Worm (Caenorhabditis elegans): ENCODE results near the gene srlf-10.

ce11 chrIII:13393239-13393638, 8.8 kb upstream of the srlf-10 start, which contains the start of gene dnj-17:
- TF ChIP-seq flt-1 (GFP tag; IDR thresholded peaks at IDR 0.05) (no peak), ama-1 (optimal IDR thresholded peaks at IDR 0.05) (no peak), ceh-36 (tag; optimal IDR thresholded peaks at IDR 0.05) (no peak), hmbx-1 (tag; optimal IDR thresholded peaks at IDR 0.05) (no peak), B0310.2 (tag; optimal IDR thresholded peaks at IDR 0.05) (no peak), ceh-13 (GFP tag; optimal IDR thresholded peaks at IDR 0.05) (no peak), hnd-1 (tag; optimal IDR thresholded peaks at IDR 0.05) (no peak)

Data from whole organism, early embryonic.